Worm (Caenorhabditis elegans): ENCODE measurements around the gene nas-37.

The nas-37 gene

ce11 chrX:9938091-9938490, 10.8 kb downstream of the nas-37 start:
- TF ChIP-seq unc-62 (GFP tag; optimal IDR thresholded peaks at IDR 0.05): no peak

- no peak for TF ChIP-seq unc-62 (GFP tag; optimal IDR thresholded peaks at IDR 0.05)
Measured at ce11 chrX:9934009-9934323, 14.9 kb downstream of the nas-37 start.

ce11 chrX:9933291-9934008, 15.4 kb downstream of the nas-37 start:
- TF ChIP-seq unc-62 (GFP tag; optimal IDR thresholded peaks at IDR 0.05): no peak

- no peak for TF ChIP-seq unc-62 (GFP tag; optimal IDR thresholded peaks at IDR 0.05)
Measured at ce11 chrX:9932226-9932773, 16.6 kb downstream of the nas-37 start, which contains the start of gene tsp-21. TSS of gene tsp-21 (plus strand) at chrX:9932371.

ce11 chrX:9931362-9931761, 17.5 kb downstream of the nas-37 start, which contains the start of gene nra-3:
TSS of gene nra-3 (minus strand) at chrX:9931462.
- no peak for TF ChIP-seq unc-62 (GFP tag; optimal IDR thresholded peaks at IDR 0.05)

ce11 chrX:9927993-9928392, 20.9 kb downstream of the nas-37 start:
- TF ChIP-seq unc-62 (GFP tag; optimal IDR thresholded peaks at IDR 0.05): no peak

DNA sequence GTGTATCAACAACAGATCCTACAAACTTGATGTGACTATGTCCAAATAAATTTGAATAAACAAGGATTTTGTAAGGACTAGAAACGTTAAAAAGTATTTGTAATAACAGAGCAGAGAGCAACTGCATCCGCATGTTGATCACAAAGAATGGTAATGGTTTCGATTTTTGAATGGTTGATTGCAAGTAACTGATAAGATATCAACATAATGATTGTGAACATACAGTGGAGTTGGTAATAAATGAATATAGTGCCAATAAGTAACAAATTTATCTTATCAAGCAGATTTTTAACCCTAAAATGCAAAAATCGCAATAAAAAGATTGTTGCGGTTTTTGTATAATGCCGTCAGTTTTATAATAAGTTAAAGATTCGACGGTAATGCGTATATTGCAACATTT, 23.9 kb downstream of the nas-37 start, which contains the start of gene ugt-23:
TSS of gene ugt-23 (minus strand) at position 212 of the 400 bp plus-strand sequence.
- TF ChIP-seq unc-62 (GFP tag; optimal IDR thresholded peaks at IDR 0.05): no peak

- TF ChIP-seq unc-62 (GFP tag; optimal IDR thresholded peaks at IDR 0.05): no peak
Measured at ce11 chrX:9921257-9921656, 27.6 kb downstream of the nas-37 start, which contains the start of gene C17G1.2. TSS of gene C17G1.2 (plus strand) at chrX:9921557.

- TF ChIP-seq unc-62 (GFP tag; optimal IDR thresholded peaks at IDR 0.05): no peak
Measured at ce11 chrX:9918997-9919396, 29.9 kb downstream of the nas-37 start, which contains the start of gene folr-1. TSS of gene folr-1 (plus strand) at chrX:9919297.

DNA sequence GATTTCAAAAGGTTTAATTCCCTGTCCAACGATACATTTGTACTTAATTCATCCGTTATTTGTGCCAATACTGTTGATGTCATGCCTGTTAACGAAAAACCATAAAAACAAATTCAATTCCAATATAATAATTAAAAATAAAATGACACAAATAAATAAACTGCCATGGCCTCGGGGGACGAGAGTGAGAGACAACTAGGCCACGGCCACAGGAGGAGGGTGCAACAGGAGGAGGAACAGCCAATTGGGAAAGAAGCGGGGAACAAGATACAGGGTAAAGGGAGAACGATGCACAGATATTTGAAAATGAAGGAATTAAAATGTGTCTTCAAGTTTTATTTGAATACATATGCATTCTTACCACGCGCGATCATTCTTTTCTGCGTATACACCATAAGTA, 31.5 kb downstream of the nas-37 start, which contains the start of gene F21G4.6:
TSS of gene F21G4.6 (minus strand) at position 87 of the 400 bp plus-strand sequence.
- TF ChIP-seq unc-62 (GFP tag; optimal IDR thresholded peaks at IDR 0.05): no peak

ce11 chrX:9905840-9906239, 43.0 kb downstream of the nas-37 start, which contains the start of gene F21G4.5:
TSS of gene F21G4.5 (plus strand) at chrX:9906140.
- no peak for TF ChIP-seq unc-62 (GFP tag; optimal IDR thresholded peaks at IDR 0.05)

DNA sequence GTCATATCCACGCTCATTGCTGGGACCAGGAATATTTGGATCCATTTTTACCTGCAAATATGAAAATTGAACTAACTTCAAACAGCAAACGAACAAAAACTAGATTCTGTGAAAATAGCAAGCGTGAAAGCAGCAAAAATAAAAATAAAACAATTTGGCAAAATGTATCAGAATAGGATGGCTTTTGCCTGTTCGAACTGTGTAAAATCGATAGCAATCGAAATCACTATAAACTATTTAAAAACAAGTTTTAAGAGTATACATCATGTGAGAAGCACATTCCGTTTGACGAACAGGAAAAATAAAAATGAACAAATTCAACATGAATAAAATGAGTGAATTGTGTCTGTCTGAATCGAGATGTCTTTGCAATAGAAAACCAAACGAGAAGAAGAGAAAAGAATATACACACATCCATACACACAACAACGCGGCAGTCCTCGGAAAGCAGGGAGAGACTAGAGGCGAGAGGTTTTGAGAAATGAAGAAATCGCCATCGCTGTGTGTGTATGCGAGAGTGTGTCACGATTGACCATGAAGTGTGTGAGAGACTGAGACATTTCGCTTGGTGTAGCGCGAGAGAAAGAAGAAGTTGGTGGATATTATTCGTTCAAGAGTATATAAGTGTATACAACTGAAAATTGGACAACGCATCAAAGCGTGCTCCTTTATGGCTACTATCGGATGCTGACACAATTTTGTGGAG, 49.3 kb downstream of the nas-37 start, which contains the start of gene phf-34:
TSS of gene phf-34 (minus strand) at position 51 of the 706 bp plus-strand sequence.
- no peak for TF ChIP-seq unc-62 (GFP tag; optimal IDR thresholded peaks at IDR 0.05)

DNA sequence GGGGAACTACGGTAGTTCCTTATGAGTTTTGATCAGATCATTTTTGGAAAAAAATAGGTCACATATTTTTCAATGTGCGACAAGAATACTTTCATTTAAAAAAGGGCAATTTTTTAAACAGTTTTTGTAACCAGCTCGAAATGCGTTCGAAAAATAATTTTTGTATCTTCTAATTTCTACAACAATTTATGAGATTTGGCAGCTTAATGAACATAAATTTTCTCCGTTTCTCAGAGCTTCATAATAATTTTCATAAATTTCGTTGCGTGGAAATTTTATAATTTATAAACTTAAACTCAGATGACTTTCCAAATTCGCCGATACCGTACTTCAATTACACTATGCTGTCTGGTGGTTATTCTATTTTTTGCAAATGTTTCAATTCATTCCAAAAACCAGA, 54.0 kb downstream of the nas-37 start, which contains the start of gene F21G4.3:
TSS of gene F21G4.3 (plus strand) at position 301 of the 400 bp plus-strand sequence.
- TF ChIP-seq unc-62 (GFP tag; optimal IDR thresholded peaks at IDR 0.05): no peak

All from whole organism, dauer.